Fruit fly (Drosophila melanogaster): Measurements from ENCODE around the gene Mettl2.

The Mettl2 gene

dm6 chr3L:1644920-1645567 is 6.0 kb upstream of the Mettl2 start, which contains the start of the genes alphaCOP and CG13919 (continued):
- TF ChIP-seq Hr38 (GFP tag; optimal IDR thresholded peaks at IDR 0.05) = peak; percentile 70
- peak; percentile 98 for TF ChIP-seq Hr4 (GFP tag; optimal IDR thresholded peaks at IDR 0.05)
- TF ChIP-seq CG8632 (GFP tag; optimal IDR thresholded peaks at IDR 0.05) = peak; percentile 98
- TF ChIP-seq acj6 (GFP tag; optimal IDR thresholded peaks at IDR 0.05) = peak; percentile 99
- TF ChIP-seq fkh (GFP tag; optimal IDR thresholded peaks at IDR 0.05) = peak; percentile 94
- TF ChIP-seq Sox15 (GFP tag; optimal IDR thresholded peaks at IDR 0.05) = peak; percentile 97
- peak; percentile 98 for TF ChIP-seq topi (GFP tag; optimal IDR thresholded peaks at IDR 0.05)
- TF ChIP-seq lz (GFP tag; optimal IDR thresholded peaks at IDR 0.05) = peak; percentile 98
- TF ChIP-seq fd85E (GFP tag; optimal IDR thresholded peaks at IDR 0.05) = no peak

DNA sequence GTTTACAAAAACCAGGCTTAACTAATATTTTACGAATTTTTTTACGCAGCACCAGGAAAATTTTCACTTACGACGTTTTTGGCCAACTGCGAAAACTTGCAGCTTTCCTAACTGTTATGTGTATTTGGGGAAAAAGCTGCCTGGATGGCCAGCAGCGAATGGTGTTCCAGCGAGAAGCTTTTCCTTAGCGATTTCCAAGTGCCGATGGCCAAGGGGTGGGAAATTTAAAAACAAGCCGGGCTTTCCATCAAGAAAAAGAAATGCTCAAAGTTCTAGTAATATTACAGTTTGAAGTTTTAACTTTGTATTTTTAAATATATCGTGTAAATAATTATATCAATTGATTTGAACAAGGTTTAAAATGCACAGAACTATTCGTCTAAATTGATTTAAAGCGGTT is 1.4 kb downstream of the Mettl2 start, which contains the start of gene nSyb:
Gene nSyb (minus strand): TSS at position 101 of the 400 bp plus-strand sequence.
- no peak for TF ChIP-seq Hr39 (GFP tag; optimal IDR thresholded peaks at IDR 0.05)
- no peak for TF ChIP-seq salr (GFP tag; optimal IDR thresholded peaks at IDR 0.05)
- no peak for TF ChIP-seq Blimp-1 (GFP tag; optimal IDR thresholded peaks at IDR 0.05)
- no peak for TF ChIP-seq svp (GFP tag)
- TF ChIP-seq fd85E (GFP tag; optimal IDR thresholded peaks at IDR 0.05) = no peak
- TF ChIP-seq CG7368 (GFP tag; optimal IDR thresholded peaks at IDR 0.05) = no peak
- no peak for TF ChIP-seq CG9139 (GFP tag; optimal IDR thresholded peaks at IDR 0.05)
- TF ChIP-seq CG6163 (GFP tag; IDR thresholded peaks at IDR 0.05) = no peak
- TF ChIP-seq Sox15 (GFP tag; optimal IDR thresholded peaks at IDR 0.05) = no peak
- no peak for TF ChIP-seq CG4318 (GFP tag; optimal IDR thresholded peaks at IDR 0.05)
- TF ChIP-seq CG11294 (GFP tag; IDR thresholded peaks at IDR 0.05) = no peak
- TF ChIP-seq CG16779 (tag; optimal IDR thresholded peaks at IDR 0.05) = no peak
- TF ChIP-seq Ets21C (GFP tag; optimal IDR thresholded peaks at IDR 0.05) = no peak
- no peak for TF ChIP-seq Gug (GFP tag; IDR thresholded peaks at IDR 0.05)
- no peak for TF ChIP-seq CG6808 (GFP tag; optimal IDR thresholded peaks at IDR 0.05)

- TF ChIP-seq Hr39 (GFP tag; optimal IDR thresholded peaks at IDR 0.05) = no peak
These were observed 2.1 kb downstream of the Mettl2 start for dm6 chr3L:1636886-1637285.

dm6 chr3L:1629064-1629777 is 9.8 kb downstream of the Mettl2 start, which contains the start of gene GC:
GC (minus strand) TSS chr3L:1629301.
- TF ChIP-seq CG1621 (tag; optimal IDR thresholded peaks at IDR 0.05) = no peak
- TF ChIP-seq Sox15 (GFP tag; optimal IDR thresholded peaks at IDR 0.05) = no peak
- TF ChIP-seq CG4318 (GFP tag; optimal IDR thresholded peaks at IDR 0.05) = no peak
- TF ChIP-seq Ets21C (GFP tag; optimal IDR thresholded peaks at IDR 0.05) = peak; percentile 23
- TF ChIP-seq Sox14 (GFP tag; optimal IDR thresholded peaks at IDR 0.05) = no peak
- no peak for TF ChIP-seq Met (GFP tag; optimal IDR thresholded peaks at IDR 0.05)
- 0 out of 2 replicates have a peak, but pooled peaks have one; percentile 18 for TF ChIP-seq CG15336 (GFP tag; IDR thresholded peaks at IDR 0.05)
- TF ChIP-seq CG6163 (GFP tag; IDR thresholded peaks at IDR 0.05) = no peak
- TF ChIP-seq achi (GFP tag; optimal IDR thresholded peaks at IDR 0.05) = no peak
- no peak for TF ChIP-seq CG10669 (GFP tag; optimal IDR thresholded peaks at IDR 0.05)
- no peak for TF ChIP-seq CG8632 (GFP tag; optimal IDR thresholded peaks at IDR 0.05)
- no peak for TF ChIP-seq CG11762 (GFP tag; optimal IDR thresholded peaks at IDR 0.05; ENCODE audit: insufficient read depth)
- TF ChIP-seq CG9139 (GFP tag; optimal IDR thresholded peaks at IDR 0.05) = no peak
- TF ChIP-seq CG6854 (GFP tag; optimal IDR thresholded peaks at IDR 0.05) = no peak
- no peak for TF ChIP-seq CG34406 (GFP tag; optimal IDR thresholded peaks at IDR 0.05)
- TF ChIP-seq Eip78C (GFP tag) = no peak
- no peak for TF ChIP-seq dac (GFP tag; optimal IDR thresholded peaks at IDR 0.05)
- TF ChIP-seq salr (GFP tag; optimal IDR thresholded peaks at IDR 0.05) = no peak
- TF ChIP-seq CG11294 (GFP tag; IDR thresholded peaks at IDR 0.05) = no peak
- TF ChIP-seq OdsH (GFP tag; optimal IDR thresholded peaks at IDR 0.05) = no peak
- TF ChIP-seq CG6276 (GFP tag; optimal IDR thresholded peaks at IDR 0.05) = no peak
- TF ChIP-seq CG32006 (GFP tag; optimal IDR thresholded peaks at IDR 0.05) = peak; percentile 43
- TF ChIP-seq CG16779 (tag; optimal IDR thresholded peaks at IDR 0.05) = no peak
- no peak for TF ChIP-seq CG6808 (GFP tag; optimal IDR thresholded peaks at IDR 0.05)
- TF ChIP-seq vri (GFP tag; optimal IDR thresholded peaks at IDR 0.05) = no peak
- no peak for TF ChIP-seq cyc (GFP tag; optimal IDR thresholded peaks at IDR 0.05)
- TF ChIP-seq net (GFP tag; optimal IDR thresholded peaks at IDR 0.05) = peak; percentile 16
- no peak for TF ChIP-seq ss (GFP tag; optimal IDR thresholded peaks at IDR 0.05)
- TF ChIP-seq lz (GFP tag; optimal IDR thresholded peaks at IDR 0.05) = peak; percentile 9
- peak; percentile 34 for TF ChIP-seq Smox (GFP tag; optimal IDR thresholded peaks at IDR 0.05)
- no peak for TF ChIP-seq CG7368 (GFP tag; optimal IDR thresholded peaks at IDR 0.05)
- no peak for TF ChIP-seq Blimp-1 (GFP tag; optimal IDR thresholded peaks at IDR 0.05)
- TF ChIP-seq Hr4 (GFP tag; optimal IDR thresholded peaks at IDR 0.05) = peak; percentile 49

Data from whole organism, prepupa.